Worm (Caenorhabditis elegans): Measurements from ENCODE around the gene F35C11.7.

F35C11.7 gene

DNA sequence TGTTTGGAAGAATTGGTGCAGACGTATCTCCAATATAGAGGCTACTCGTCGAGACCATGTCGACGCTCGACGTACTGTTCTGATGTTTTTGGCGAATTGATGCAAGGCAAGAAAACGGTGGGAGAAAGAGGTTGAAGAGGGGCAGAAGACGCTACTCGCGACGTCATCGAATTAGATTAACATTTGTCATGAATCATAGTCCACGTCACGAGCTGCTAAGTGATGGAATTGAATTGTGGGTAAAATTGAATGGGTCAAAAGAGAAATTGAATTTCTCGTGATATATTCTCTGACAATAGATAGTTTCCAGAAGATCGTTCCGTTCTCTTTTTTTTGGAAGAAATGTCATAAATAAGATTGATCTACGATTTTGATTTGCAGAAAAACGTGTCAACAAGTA lies 3.6 kb downstream of the F35C11.7 start:
- no peak for TF ChIP-seq ces-1 (GFP tag; optimal IDR thresholded peaks at IDR 0.05)
- no peak for TF ChIP-seq ceh-83 (GFP tag; optimal IDR thresholded peaks at IDR 0.05)
- TF ChIP-seq unc-120 (tag; optimal IDR thresholded peaks at IDR 0.05; ENCODE audit: poor library complexity, severe bottlenecking), result no peak
- no peak for TF ChIP-seq snpc-4 (tag; optimal IDR thresholded peaks at IDR 0.05)
- no peak for TF ChIP-seq flh-1 (GFP tag; optimal IDR thresholded peaks at IDR 0.05)
- TF ChIP-seq ceh-43 (GFP tag; optimal IDR thresholded peaks at IDR 0.05), result no peak
- TF ChIP-seq zip-8 (tag; optimal IDR thresholded peaks at IDR 0.05), result no peak
- no peak for TF ChIP-seq nhr-12 (tag; optimal IDR thresholded peaks at IDR 0.05)
- no peak for TF ChIP-seq mep-1 (tag; optimal IDR thresholded peaks at IDR 0.05)
- no peak for TF ChIP-seq pha-4 (tag; optimal IDR thresholded peaks at IDR 0.05)
- TF ChIP-seq hlh-1 (tag; optimal IDR thresholded peaks at IDR 0.05), result no peak
- no peak for TF ChIP-seq elt-1 (tag; optimal IDR thresholded peaks at IDR 0.05; ENCODE audit: borderline replicate concordance, insufficient read depth)

- TF ChIP-seq ces-1 (GFP tag; optimal IDR thresholded peaks at IDR 0.05) (no peak), lin-32 (GFP tag; optimal IDR thresholded peaks at IDR 0.05) (no peak), zip-8 (tag; optimal IDR thresholded peaks at IDR 0.05) (no peak), nhr-76 (tag; optimal IDR thresholded peaks at IDR 0.05) (no peak), elt-3 (tag; optimal IDR thresholded peaks at IDR 0.05) (no peak), unc-62 (GFP tag; optimal IDR thresholded peaks at IDR 0.05) (no peak), ceh-43 (GFP tag; optimal IDR thresholded peaks at IDR 0.05) (no peak), elt-1 (tag; optimal IDR thresholded peaks at IDR 0.05; ENCODE audit: borderline replicate concordance, insufficient read depth) (no peak), hlh-1 (tag; optimal IDR thresholded peaks at IDR 0.05) (no peak), pha-4 (tag; optimal IDR thresholded peaks at IDR 0.05) (no peak), nhr-28 (tag; optimal IDR thresholded peaks at IDR 0.05) (no peak), M03D4.4 (tag; optimal IDR thresholded peaks at IDR 0.05) (no peak), blmp-1 (tag; optimal IDR thresholded peaks at IDR 0.05) (no peak)
Observed at ce11 chrII:8263562-8263961, 7.4 kb downstream of the F35C11.7 start.

DNA sequence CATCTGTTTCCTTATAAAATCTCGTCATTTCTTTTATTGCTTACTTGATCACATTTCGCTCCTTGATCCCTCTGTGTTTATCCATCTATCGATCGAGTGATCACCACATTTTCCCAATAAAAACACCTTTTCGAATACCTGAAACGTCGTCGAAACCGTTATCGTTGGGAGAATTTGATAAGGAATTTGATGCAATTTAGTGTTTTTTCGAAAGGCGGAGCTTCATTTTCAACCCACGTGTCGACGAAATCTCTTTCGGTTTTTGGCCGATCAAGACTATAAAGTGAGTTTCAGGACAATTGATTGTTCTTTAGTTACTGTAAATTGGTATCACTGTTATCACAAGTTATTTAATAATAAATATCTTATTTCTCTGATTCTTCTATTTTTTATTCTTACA lies 8.5 kb downstream of the F35C11.7 start, which contains the start of gene srdh-1:
Gene srdh-1, plus strand, starts transcription at position 43 of the 400 bp plus-strand sequence.
- TF ChIP-seq elt-3 (tag; optimal IDR thresholded peaks at IDR 0.05) (no peak), nhr-237 (tag; optimal IDR thresholded peaks at IDR 0.05) (no peak), ham-2 (GFP tag; optimal IDR thresholded peaks at IDR 0.05) (no peak), mep-1 (tag; optimal IDR thresholded peaks at IDR 0.05) (no peak), mab-5 (tag; optimal IDR thresholded peaks at IDR 0.05) (no peak), nhr-12 (tag; optimal IDR thresholded peaks at IDR 0.05) (no peak), ztf-11 (tag; optimal IDR thresholded peaks at IDR 0.05) (no peak)

- TF ChIP-seq ces-1 (GFP tag; optimal IDR thresholded peaks at IDR 0.05) (no peak), nhr-12 (tag; optimal IDR thresholded peaks at IDR 0.05) (no peak), bed-3 (GFP tag; optimal IDR thresholded peaks at IDR 0.05) (no peak), ceh-83 (GFP tag; optimal IDR thresholded peaks at IDR 0.05) (no peak), drap-1 (GFP tag; optimal IDR thresholded peaks at IDR 0.05) (no peak), ham-2 (GFP tag; optimal IDR thresholded peaks at IDR 0.05) (no peak), tbx-8 (GFP tag; optimal IDR thresholded peaks at IDR 0.05) (no peak), ceh-43 (GFP tag; optimal IDR thresholded peaks at IDR 0.05) (no peak), ceh-39 (tag; optimal IDR thresholded peaks at IDR 0.05) (no peak), M03D4.4 (tag; optimal IDR thresholded peaks at IDR 0.05) (no peak), sptf-1 (tag; optimal IDR thresholded peaks at IDR 0.05) (no peak), snpc-4 (tag; optimal IDR thresholded peaks at IDR 0.05) (no peak), ztf-11 (tag; optimal IDR thresholded peaks at IDR 0.05) (no peak), cnd-1 (tag; optimal IDR thresholded peaks at IDR 0.05) (no peak), nhr-237 (tag; optimal IDR thresholded peaks at IDR 0.05) (no peak), unc-62 (GFP tag; optimal IDR thresholded peaks at IDR 0.05) (no peak), pha-4 (tag; optimal IDR thresholded peaks at IDR 0.05) (no peak), blmp-1 (tag; optimal IDR thresholded peaks at IDR 0.05) (no peak), nhr-28 (tag; optimal IDR thresholded peaks at IDR 0.05) (no peak)
Observed at ce11 chrII:8266559-8266958, 10.4 kb downstream of the F35C11.7 start.

- TF ChIP-seq nhr-237 (tag; optimal IDR thresholded peaks at IDR 0.05) (no peak), cnd-1 (tag; optimal IDR thresholded peaks at IDR 0.05) (no peak), pha-4 (tag; optimal IDR thresholded peaks at IDR 0.05) (no peak), nhr-2 (tag; optimal IDR thresholded peaks at IDR 0.05) (no peak), ces-1 (GFP tag; optimal IDR thresholded peaks at IDR 0.05) (no peak), snpc-4 (tag; optimal IDR thresholded peaks at IDR 0.05) (no peak)
Observed at ce11 chrII:8267679-8268078, 11.6 kb downstream of the F35C11.7 start.

Data from whole organism, mixed stage, embryonic.